Fruit fly (Drosophila melanogaster) whole organism, embryonic: ENCODE data around the gene CG31327.

Experiments
- Dad ChIP-seq: fragments of 200-800 bp; sonication (Bioruptor generic); optimal IDR thresholded peaks from 3 replicates; lab custom pipeline; 2016; ENCODE audit warnings: missing biosample characterization, missing genetic modification characterization
- dati ChIP-seq: fragments of 200-800 bp; sonication (Bioruptor generic); IDR thresholded peaks from 2 replicates; pipeline ENCODE4 v1.3.6; 2022; ENCODE audit warnings: missing biosample characterization, missing genetic modification characterization

DNA sequence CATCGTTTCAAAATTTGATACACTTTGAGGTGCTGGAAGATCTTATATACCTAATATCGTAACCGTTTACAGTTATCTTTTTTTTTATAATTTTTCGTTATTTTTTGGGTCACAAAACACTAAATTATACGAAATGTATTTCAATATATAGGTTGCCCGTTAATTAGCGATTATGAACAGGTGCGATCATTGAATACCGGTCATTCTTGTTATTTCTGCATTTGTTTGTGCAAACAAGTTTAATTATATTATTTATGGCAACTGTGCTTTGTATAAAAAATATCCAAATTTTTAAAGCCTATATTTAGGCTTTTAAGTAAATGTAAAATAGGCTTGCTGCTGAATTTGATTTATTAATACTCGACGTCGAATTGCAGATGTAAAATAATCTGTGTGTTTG lies 7.5 kb downstream of the CG31327 start, which contains the start of gene CG42500:
- TF ChIP-seq Dad = no peak
- TF ChIP-seq dati = no peak
